Worm (Caenorhabditis elegans) whole organism, young adult: ENCODE data around the gene T19D12.6.

Experiments
- C17E4.6 ChIP-seq: fragments of 200-800 bp; sonication (Bioruptor generic); IDR thresholded peaks from 2 replicates; pipeline ENCODE4 v1.3.6; 2022; ENCODE audit warnings: missing genetic modification reagents, missing genetic modification characterization, missing compliant biosample characterization
- die-1 ChIP-seq: sonication (generic microtip); optimal IDR thresholded peaks from 2 replicates; lab custom pipeline; 2016; ENCODE audit warnings: missing genotype, mild to moderate bottlenecking, missing genetic modification characterization, missing compliant biosample characterization
- dox-1 ChIP-seq: fragments of 200-800 bp; sonication (Bioruptor generic); IDR thresholded peaks from 2 replicates; pipeline ENCODE4 v1.3.6; 2022; ENCODE audit warnings: missing genetic modification reagents, missing genetic modification characterization, missing compliant biosample characterization
- repo-1 ChIP-seq: sonication (generic microtip); optimal IDR thresholded peaks from 2 replicates; lab custom pipeline; 2017; ENCODE audit warnings: mild to moderate bottlenecking, missing genetic modification characterization, missing compliant biosample characterization
- sdz-38 ChIP-seq: sonication (generic microtip); optimal IDR thresholded peaks from 2 replicates; lab custom pipeline; 2016; ENCODE audit warnings: missing genotype, missing genetic modification characterization, missing compliant biosample characterization
- snpc-3.4 ChIP-seq: sonication (generic microtip); optimal IDR thresholded peaks from 2 replicates; lab custom pipeline; 2017; ENCODE audit warnings: missing genetic modification characterization, mild to moderate bottlenecking, missing compliant biosample characterization, antibody characterized with exemption, moderate library complexity, missing genotype, missing genetic modification reagents
- ztf-25 ChIP-seq: fragments of 200-800 bp; sonication (Bioruptor generic); IDR thresholded peaks from 2 replicates; pipeline ENCODE4 v1.3.6; 2022; ENCODE audit warnings: missing genetic modification reagents, missing genetic modification characterization, missing compliant biosample characterization

DNA sequence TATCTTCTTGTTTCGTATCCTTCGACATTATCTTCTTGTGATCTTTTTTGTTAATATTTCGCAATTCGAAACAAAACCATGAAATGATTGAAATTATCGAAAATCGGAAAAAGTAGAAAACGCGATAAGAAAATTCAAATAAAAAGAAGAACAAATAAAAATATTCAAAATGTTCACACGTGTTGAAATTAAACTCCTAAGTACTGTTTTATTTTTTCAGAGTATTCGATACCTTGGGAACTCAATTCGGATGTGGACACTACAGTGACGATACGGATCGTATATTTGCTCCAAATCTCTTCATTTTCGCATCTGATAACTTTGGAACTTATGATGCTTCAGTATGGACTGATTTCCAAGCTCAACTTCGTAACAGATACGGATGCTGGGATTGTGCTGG lies 6.8 kb downstream of the T19D12.6 start, which contains the start of gene T19D12.5:
- no peak for TF ChIP-seq dox-1 (GFP tag; lab: Robert Waterston, UW)
- TF ChIP-seq repo-1 (tag; lab: Kevin White, UChicago): no peak
- no peak for TF ChIP-seq C17E4.6
- no peak for TF ChIP-seq sdz-38 (tag; lab: Kevin White, UChicago)
- TF ChIP-seq ztf-25 (GFP tag; lab: Robert Waterston, UW): no peak
- TF ChIP-seq die-1 (tag; lab: Kevin White, UChicago): no peak
- no peak for TF ChIP-seq snpc-3.4 (tag; lab: Kevin White, UChicago)
